Fruit fly (Drosophila melanogaster): ENCODE measurements around the gene CG14642.

DNA sequence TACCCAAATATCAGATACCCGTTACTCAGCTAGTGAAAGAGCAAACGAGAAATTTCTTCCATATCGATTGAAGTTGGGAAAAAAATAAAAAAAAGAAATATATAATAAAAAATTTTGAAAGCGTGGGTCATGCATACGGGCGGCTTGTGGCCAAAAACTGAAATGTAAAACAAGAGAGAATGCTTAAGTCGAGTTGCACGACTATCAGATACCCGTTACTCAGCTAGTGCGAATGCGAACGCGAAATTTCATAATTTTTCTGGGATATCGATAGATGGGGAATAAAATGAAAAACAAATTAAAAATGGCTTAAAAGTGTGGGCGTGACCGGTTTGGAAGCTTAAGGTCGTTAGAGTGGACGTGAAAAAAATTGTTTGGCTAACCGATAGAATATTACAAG lies 25.8 kb upstream of the CG14642 start:
- no peak for TF ChIP-seq cic (GFP tag; optimal IDR thresholded peaks at IDR 0.05)
- TF ChIP-seq CG7045 (GFP tag; optimal IDR thresholded peaks at IDR 0.05) = no peak
- no peak for TF ChIP-seq toe (GFP tag; optimal IDR thresholded peaks at IDR 0.05)
- TF ChIP-seq Hr96 (GFP tag; optimal IDR thresholded peaks at IDR 0.05) = no peak

Data from whole organism, adult.